Worm (Caenorhabditis elegans): ENCODE measurements around the gene F21C10.3.

- no peak for TF ChIP-seq hmbx-1 (tag; optimal IDR thresholded peaks at IDR 0.05)
- no peak for TF ChIP-seq aly-1 (tag; optimal IDR thresholded peaks at IDR 0.05)
- no peak for TF ChIP-seq ama-1 (optimal IDR thresholded peaks at IDR 0.05)
- TF ChIP-seq sea-1 (GFP tag; conservative IDR thresholded peaks at IDR 0.05): no peak
- no peak for TF ChIP-seq scrt-1 (GFP tag; IDR thresholded peaks at IDR 0.05)
- TF ChIP-seq ceh-36 (tag; optimal IDR thresholded peaks at IDR 0.05): no peak
Observed at ce11 chrV:9079965-9080432, 47.9 kb upstream of the F21C10.3 start.
